Worm (Caenorhabditis elegans) whole organism, late embryonic: ENCODE data around the gene Y54F10BM.22.
A peak's percentile ranks its signal among the peaks of the same experiment; 100 is the strongest.

ENCODE experiments used
- C08G9.2 ChIP-seq: sonication (generic microtip); optimal IDR thresholded peaks from 2 replicates; lab custom pipeline; 2016; ENCODE audit warnings: mild to moderate bottlenecking, missing genetic modification characterization, moderate library complexity, missing compliant biosample characterization
- ahr-1 ChIP-seq: sonication (generic microtip); optimal IDR thresholded peaks from 2 replicates; lab custom pipeline; 2016; ENCODE audit warnings: missing genetic modification characterization, missing compliant biosample characterization
- ceh-14 ChIP-seq: sonication (generic microtip); optimal IDR thresholded peaks from 2 replicates; lab custom pipeline; 2016; ENCODE audit warnings: missing genotype, missing genetic modification characterization, missing compliant biosample characterization
- ceh-18 ChIP-seq: sonication (generic microtip); optimal IDR thresholded peaks from 2 replicates; lab custom pipeline; 2016; ENCODE audit warnings: missing genetic modification characterization, missing compliant biosample characterization
- ceh-19 ChIP-seq: fragments of 200-800 bp; sonication (Bioruptor generic); optimal IDR thresholded peaks from 2 replicates; lab custom pipeline; 2018; ENCODE audit warnings: mild to moderate bottlenecking, missing genetic modification characterization, missing compliant biosample characterization
- ceh-31 ChIP-seq: sonication (generic microtip); optimal IDR thresholded peaks from 2 replicates; lab custom pipeline; 2016; ENCODE audit warnings: missing genetic modification characterization, missing compliant biosample characterization
- ceh-34 ChIP-seq: sonication (generic microtip); optimal IDR thresholded peaks from 2 replicates; lab custom pipeline; 2016; ENCODE audit warnings: mild to moderate bottlenecking, missing genetic modification characterization, missing compliant biosample characterization
- ceh-48 ChIP-seq: sonication (generic microtip); optimal IDR thresholded peaks from 2 replicates; lab custom pipeline; 2016; ENCODE audit warnings: missing genetic modification characterization, inconsistent platforms, missing compliant biosample characterization
- ceh-6 ChIP-seq: fragments of 200-800 bp; sonication (Bioruptor generic); optimal IDR thresholded peaks from 2 replicates; lab custom pipeline; 2018; ENCODE audit warnings: mild to moderate bottlenecking, missing genetic modification characterization, missing compliant biosample characterization
- ceh-9 ChIP-seq: sonication (generic microtip); optimal IDR thresholded peaks from 2 replicates; lab custom pipeline; 2016; ENCODE audit warnings: mild to moderate bottlenecking, missing genetic modification characterization, inconsistent platforms, missing compliant biosample characterization
- elt-2 ChIP-seq: sonication (generic microtip); optimal IDR thresholded peaks from 2 replicates; lab custom pipeline; 2016; ENCODE audit warnings: missing genetic modification reagents, missing genetic modification characterization, missing compliant biosample characterization
- eyg-1 ChIP-seq: sonication (generic microtip); optimal IDR thresholded peaks from 2 replicates; lab custom pipeline; 2016; ENCODE audit warnings: missing genotype, missing genetic modification characterization, missing compliant biosample characterization
- fkh-6 ChIP-seq: sonication (generic microtip); optimal IDR thresholded peaks from 2 replicates; lab custom pipeline; 2016; ENCODE audit warnings: missing genetic modification characterization, missing compliant biosample characterization
- gmeb-2 ChIP-seq: sonication (generic microtip); optimal IDR thresholded peaks from 2 replicates; lab custom pipeline; 2016; ENCODE audit warnings: missing genetic modification characterization, inconsistent platforms, missing compliant biosample characterization
- hlh-15 ChIP-seq: sonication (generic microtip); optimal IDR thresholded peaks from 2 replicates; lab custom pipeline; 2016; ENCODE audit warnings: missing genetic modification characterization, missing compliant biosample characterization
- hlh-30 ChIP-seq: sonication (generic microtip); optimal IDR thresholded peaks from 2 replicates; lab custom pipeline; 2017; ENCODE audit warnings: antibody characterized with exemption, missing genetic modification characterization, missing compliant biosample characterization; ENCODE audit not compliant: insufficient read depth
- lim-6 ChIP-seq: sonication (generic microtip); optimal IDR thresholded peaks from 2 replicates; lab custom pipeline; 2016; ENCODE audit warnings: missing genetic modification characterization, missing compliant biosample characterization
- nfya-1 ChIP-seq: sonication (generic microtip); optimal IDR thresholded peaks from 2 replicates; lab custom pipeline; 2017; ENCODE audit warnings: missing genetic modification characterization, mild to moderate bottlenecking, missing compliant biosample characterization, antibody characterized with exemption, moderate library complexity
- nhr-11 ChIP-seq: fragments of 150-350 bp; optimal IDR thresholded peaks from 2 replicates; lab custom pipeline; 2014; ENCODE audit warnings: missing biosample characterization, missing genetic modification characterization
- odd-2 ChIP-seq: sonication (generic microtip); optimal IDR thresholded peaks from 2 replicates; lab custom pipeline; 2017; ENCODE audit warnings: antibody characterized with exemption, mild to moderate bottlenecking, missing genetic modification characterization, missing compliant biosample characterization
- sox-4 ChIP-seq: sonication (generic microtip); optimal IDR thresholded peaks from 2 replicates; lab custom pipeline; 2017; ENCODE audit warnings: mild to moderate bottlenecking, missing genetic modification characterization, inconsistent platforms, missing compliant biosample characterization
- syd-9 ChIP-seq: sonication (generic microtip); optimal IDR thresholded peaks from 2 replicates; lab custom pipeline; 2016; ENCODE audit warnings: mild to moderate bottlenecking, missing genetic modification characterization, moderate library complexity, missing compliant biosample characterization
- tbx-7 ChIP-seq: sonication (generic microtip); optimal IDR thresholded peaks from 2 replicates; lab custom pipeline; 2016; ENCODE audit warnings: missing genotype, missing genetic modification characterization, missing compliant biosample characterization
- ttx-3 ChIP-seq: sonication (generic microtip); optimal IDR thresholded peaks from 2 replicates; lab custom pipeline; 2016; ENCODE audit warnings: missing genetic modification reagents, missing genetic modification characterization, missing compliant biosample characterization
- unc-3 ChIP-seq, 2 experiments: fragments of 200-800 bp in 1 of 2; sonication (Bioruptor generic) in 1 of 2; sonication (generic microtip) in 1 of 2; conservative IDR thresholded peaks in 1 of 2; optimal IDR thresholded peaks in 1 of 2; 2 replicates each; pipeline versions ENCODE4 v1.3.6 to Lab custom; 2016 to 2022; ENCODE audit warnings: missing compliant biosample characterization in 2 of 2, missing genetic modification characterization in 2 of 2, missing genetic modification reagents in 1 of 2
- unc-42 ChIP-seq: sonication (generic microtip); optimal IDR thresholded peaks from 2 replicates; lab custom pipeline; 2016; ENCODE audit warnings: missing genotype, missing genetic modification characterization, missing compliant biosample characterization
- unc-55 ChIP-seq: sonication (generic microtip); optimal IDR thresholded peaks from 2 replicates; lab custom pipeline; 2017; ENCODE audit warnings: missing biosample characterization, missing genetic modification reagents, missing genetic modification characterization
- zip-5 ChIP-seq: sonication (generic microtip); optimal IDR thresholded peaks from 2 replicates; lab custom pipeline; 2016; ENCODE audit warnings: missing genetic modification characterization, missing compliant biosample characterization
- ztf-16 ChIP-seq: sonication (generic microtip); optimal IDR thresholded peaks from 2 replicates; lab custom pipeline; 2017; ENCODE audit warnings: missing genetic modification characterization, missing compliant biosample characterization

Gene Y54F10BM.22

ce11 chrIII:2310996-2311395 lies 30.3 kb downstream of the Y54F10BM.22 start:
- TF ChIP-seq hlh-15 (no peak), nhr-11 (no peak), ceh-19 (GFP tag; lab: Kevin White, UChicago) (no peak), sox-4 (tag; lab: Kevin White, UChicago) (no peak), lim-6 (tag; lab: Kevin White, UChicago) (no peak), elt-2 (tag; lab: Kevin White, UChicago) (peak; percentile 16)

DNA sequence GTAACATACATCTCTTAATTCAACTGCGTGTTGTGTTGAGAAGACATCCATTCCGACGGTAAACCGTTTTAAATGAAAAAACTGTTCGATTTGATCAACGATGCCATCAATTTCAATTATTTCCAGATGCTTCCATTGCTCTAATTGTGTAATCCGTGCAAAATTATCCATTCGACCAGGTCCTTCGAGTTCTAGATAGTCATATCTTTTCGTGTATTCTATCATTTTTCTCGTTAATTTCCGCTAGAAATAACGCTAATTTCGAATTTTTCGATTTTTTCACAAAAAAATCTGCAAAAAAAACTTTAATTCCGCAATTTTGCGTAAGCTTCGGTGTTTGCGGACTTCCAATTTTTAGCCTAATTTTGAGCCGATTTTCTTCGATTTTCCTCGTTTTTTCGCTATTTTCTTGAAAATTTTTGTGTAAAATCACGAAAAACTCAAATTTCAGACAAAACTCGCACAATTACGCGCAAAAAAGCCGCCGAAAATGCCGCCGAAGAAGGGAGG lies 33.3 kb downstream of the Y54F10BM.22 start, which contains the start of the genes fbxa-66 and iffb-1:
fbxa-66 (minus strand) TSS at position 51 of the 510 bp plus-strand sequence.
iffb-1 (plus strand) TSS at position 452 of the 510 bp plus-strand sequence.
- no peak for TF ChIP-seq syd-9 (tag; lab: Kevin White, UChicago)
- TF ChIP-seq ceh-18: no peak
- TF ChIP-seq C08G9.2 (tag; lab: Kevin White, UChicago): no peak
- no peak for TF ChIP-seq nfya-1 (tag; lab: Kevin White, UChicago)
- TF ChIP-seq ceh-6 (GFP tag; lab: Kevin White, UChicago): no peak
- no peak for TF ChIP-seq odd-2
- TF ChIP-seq, all 69 proteins: peak for 0

DNA sequence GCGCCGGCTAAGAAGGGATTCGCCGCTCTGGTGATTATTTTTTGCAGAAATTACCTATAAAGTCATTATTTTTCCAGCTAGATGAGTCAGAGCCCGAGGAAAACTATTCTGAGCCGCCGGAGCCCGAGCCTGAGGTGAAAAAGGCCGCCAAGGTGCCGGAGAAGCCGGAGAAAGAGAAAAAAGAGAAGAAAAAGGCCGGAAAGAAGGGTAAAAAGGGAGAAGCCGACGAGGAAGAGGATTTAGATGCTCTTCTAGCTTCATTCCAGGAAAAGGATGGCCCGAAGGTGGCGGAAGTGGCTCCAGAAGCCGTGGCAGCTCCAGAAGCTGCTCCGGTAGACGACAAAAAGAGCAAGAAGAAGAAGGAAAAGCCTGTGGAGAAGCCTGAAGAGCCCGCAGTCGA lies 34.0 kb downstream of the Y54F10BM.22 start:
- no peak for TF ChIP-seq ceh-9 (tag; lab: Kevin White, UChicago)
- no peak for TF ChIP-seq elt-2 (tag; lab: Kevin White, UChicago)
- no peak for TF ChIP-seq hlh-15
- no peak for TF ChIP-seq ceh-48 (tag; lab: Kevin White, UChicago)
- no peak for TF ChIP-seq unc-55 (GFP tag; lab: Kevin White, UChicago)
- no peak for TF ChIP-seq ceh-19 (GFP tag; lab: Kevin White, UChicago)
- TF ChIP-seq ttx-3 (tag; lab: Kevin White, UChicago): no peak
- no peak for TF ChIP-seq ceh-14 (tag; lab: Kevin White, UChicago)
- TF ChIP-seq, all 69 proteins: peak for 0

DNA sequence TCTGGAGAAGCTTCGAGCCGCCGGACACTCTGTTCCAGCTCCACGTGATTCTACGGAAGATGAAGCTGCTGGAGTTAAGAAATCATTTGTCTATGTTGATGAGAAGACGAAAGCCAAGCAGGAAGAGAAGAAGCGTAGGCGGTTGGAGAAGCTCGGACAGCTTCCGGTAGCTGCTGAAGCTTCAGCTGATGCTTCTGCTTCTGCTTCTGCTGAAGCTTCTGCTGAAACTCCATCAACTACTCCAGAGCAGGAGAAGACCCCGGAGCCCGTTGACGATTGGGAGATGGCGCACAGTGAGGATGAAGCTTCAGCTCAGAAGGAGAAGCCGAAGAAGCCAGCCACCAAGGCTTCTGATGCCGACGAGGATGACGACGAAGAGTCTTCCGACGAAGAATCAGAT lies 35.7 kb downstream of the Y54F10BM.22 start:
- TF ChIP-seq ceh-31 (tag; lab: Kevin White, UChicago) (no peak), ceh-9 (tag; lab: Kevin White, UChicago) (no peak), ceh-14 (tag; lab: Kevin White, UChicago) (no peak), ceh-18 (no peak), ahr-1 (no peak), fkh-6 (no peak), eyg-1 (tag; lab: Kevin White, UChicago) (no peak), ceh-6 (GFP tag; lab: Kevin White, UChicago) (no peak), ztf-16 (tag; lab: Kevin White, UChicago) (no peak), unc-42 (no peak), ceh-34 (tag; lab: Kevin White, UChicago) (no peak), tbx-7 (tag; lab: Kevin White, UChicago) (no peak), gmeb-2 (no peak), unc-3 (GFP tag; conservative IDR thresholded peaks at IDR 0.05; lab: Robert Waterston, UW) (no peak), unc-3 (tag; optimal IDR thresholded peaks at IDR 0.05; lab: Kevin White, UChicago) (no peak)

- TF ChIP-seq hlh-30 (tag; lab: Kevin White, UChicago) (no peak), nfya-1 (tag; lab: Kevin White, UChicago) (peak; percentile 89)
These were observed 44.0 kb downstream of the Y54F10BM.22 start for ce11 chrIII:2324703-2325102.

- peak; percentile 60 for TF ChIP-seq ceh-48 (tag; lab: Kevin White, UChicago)
- TF ChIP-seq zip-5: no peak
These were observed 47.9 kb downstream of the Y54F10BM.22 start for ce11 chrIII:2328612-2329011.
